Worm (Caenorhabditis elegans): ENCODE results near the gene fbxa-214.
A peak's percentile ranks its signal among the peaks of the same experiment; 100 is the strongest.

Gene fbxa-214

ce11 chrV:6063330-6063729 is 6.5 kb downstream of the fbxa-214 start, which contains the start of gene Y38A10A.2:
Y38A10A.2 (minus strand) TSS chrV:6063430.
- TF ChIP-seq elt-3 (tag; optimal IDR thresholded peaks at IDR 0.05) (no peak), jun-1 (tag; optimal IDR thresholded peaks at IDR 0.05) (no peak), pha-4 (tag; optimal IDR thresholded peaks at IDR 0.05) (no peak), fos-1 (tag; optimal IDR thresholded peaks at IDR 0.05) (no peak), nhr-43 (tag; optimal IDR thresholded peaks at IDR 0.05; ENCODE audit: poor library complexity, severe bottlenecking) (no peak), mml-1 (tag; optimal IDR thresholded peaks at IDR 0.05) (no peak), ztf-4 (tag; optimal IDR thresholded peaks at IDR 0.05) (no peak), egl-27 (tag; optimal IDR thresholded peaks at IDR 0.05) (no peak), nfya-1 (tag; optimal IDR thresholded peaks at IDR 0.05; ENCODE audit: insufficient read depth) (no peak), zag-1 (tag; optimal IDR thresholded peaks at IDR 0.05) (no peak), ama-1 (optimal IDR thresholded peaks at IDR 0.05) (no peak), eor-1 (tag; optimal IDR thresholded peaks at IDR 0.05) (no peak), mdl-1 (tag; optimal IDR thresholded peaks at IDR 0.05) (no peak), fkh-10 (GFP tag; optimal IDR thresholded peaks at IDR 0.05) (no peak), elt-1 (tag; optimal IDR thresholded peaks at IDR 0.05) (no peak), snpc-4 (tag; optimal IDR thresholded peaks at IDR 0.05) (no peak), R02D3.7 (tag; optimal IDR thresholded peaks at IDR 0.05) (no peak), nhr-76 (tag; optimal IDR thresholded peaks at IDR 0.05) (no peak), hmg-11 (tag; optimal IDR thresholded peaks at IDR 0.05) (no peak), skn-1 (tag; optimal IDR thresholded peaks at IDR 0.05) (no peak)

ce11 chrV:6055289-6055688 is 14.6 kb downstream of the fbxa-214 start, which contains the start of gene srd-20:
srd-20 (plus strand) TSS chrV:6055589.
- TF ChIP-seq nhr-12 (tag; optimal IDR thresholded peaks at IDR 0.05) (no peak), ama-1 (optimal IDR thresholded peaks at IDR 0.05) (no peak), R02D3.7 (tag; optimal IDR thresholded peaks at IDR 0.05) (no peak), nhr-237 (tag; optimal IDR thresholded peaks at IDR 0.05) (no peak), eor-1 (tag; optimal IDR thresholded peaks at IDR 0.05) (no peak), fos-1 (tag; optimal IDR thresholded peaks at IDR 0.05) (no peak)

ce11 chrV:6053188-6053687 is 16.6 kb downstream of the fbxa-214 start, which contains the start of gene seip-1:
seip-1 (minus strand) TSS chrV:6053238.
- TF ChIP-seq lin-39 (tag; optimal IDR thresholded peaks at IDR 0.05) (peak; percentile 89), skn-1 (tag; optimal IDR thresholded peaks at IDR 0.05) (peak; percentile 89), nhr-76 (tag; optimal IDR thresholded peaks at IDR 0.05) (no peak), nhr-28 (tag; optimal IDR thresholded peaks at IDR 0.05) (no peak), sea-2 (GFP tag; optimal IDR thresholded peaks at IDR 0.05) (no peak), ama-1 (optimal IDR thresholded peaks at IDR 0.05) (peak; percentile 10), ztf-4 (tag; optimal IDR thresholded peaks at IDR 0.05) (no peak), ztf-11 (tag; optimal IDR thresholded peaks at IDR 0.05) (no peak), mdl-1 (tag; optimal IDR thresholded peaks at IDR 0.05) (peak; percentile 6), unc-39 (tag; optimal IDR thresholded peaks at IDR 0.05) (no peak), fkh-2 (tag; optimal IDR thresholded peaks at IDR 0.05) (no peak), ZK546.5 (tag; optimal IDR thresholded peaks at IDR 0.05) (no peak), hmg-11 (tag; optimal IDR thresholded peaks at IDR 0.05) (peak; percentile 79), lin-15B (tag; optimal IDR thresholded peaks at IDR 0.05) (peak; percentile 93), R02D3.7 (tag; optimal IDR thresholded peaks at IDR 0.05) (peak; percentile 44), nhr-11 (tag; optimal IDR thresholded peaks at IDR 0.05) (peak; percentile 39), unc-62 (GFP tag; optimal IDR thresholded peaks at IDR 0.05) (peak; percentile 30), elt-2 (tag; optimal IDR thresholded peaks at IDR 0.05) (peak; percentile 79), nhr-23 (tag; optimal IDR thresholded peaks at IDR 0.05) (peak; percentile 83), ceh-28 (tag; optimal IDR thresholded peaks at IDR 0.05) (peak; percentile 23), nhr-237 (tag; optimal IDR thresholded peaks at IDR 0.05) (no peak), fkh-10 (GFP tag; optimal IDR thresholded peaks at IDR 0.05) (peak; percentile 33), nhr-25 (tag; optimal IDR thresholded peaks at IDR 0.05) (peak; percentile 55), nfya-1 (tag; optimal IDR thresholded peaks at IDR 0.05; ENCODE audit: insufficient read depth) (peak; percentile 87), jun-1 (tag; optimal IDR thresholded peaks at IDR 0.05) (peak; percentile 79), egl-5 (tag; optimal IDR thresholded peaks at IDR 0.05) (peak; percentile 41), elt-3 (tag; optimal IDR thresholded peaks at IDR 0.05) (no peak), elt-1 (tag; optimal IDR thresholded peaks at IDR 0.05) (no peak), zag-1 (tag; optimal IDR thresholded peaks at IDR 0.05) (no peak), nhr-43 (tag; optimal IDR thresholded peaks at IDR 0.05; ENCODE audit: poor library complexity, severe bottlenecking) (peak; percentile 6), fos-1 (tag; optimal IDR thresholded peaks at IDR 0.05) (peak; percentile 33), ceh-9 (tag; optimal IDR thresholded peaks at IDR 0.05) (no peak), snpc-4 (tag; optimal IDR thresholded peaks at IDR 0.05) (peak; percentile 82), aly-2 (tag; optimal IDR thresholded peaks at IDR 0.05) (no peak), pqm-1 (tag; optimal IDR thresholded peaks at IDR 0.05) (peak; percentile 78), daf-12 (tag; optimal IDR thresholded peaks at IDR 0.05) (no peak), nhr-12 (tag; optimal IDR thresholded peaks at IDR 0.05) (no peak), lsy-12 (tag; optimal IDR thresholded peaks at IDR 0.05) (peak; percentile 25), mml-1 (tag; optimal IDR thresholded peaks at IDR 0.05) (no peak), nhr-67 (tag; optimal IDR thresholded peaks at IDR 0.05) (no peak), egl-27 (tag; optimal IDR thresholded peaks at IDR 0.05) (peak; percentile 32), tbx-2 (tag; optimal IDR thresholded peaks at IDR 0.05) (peak; percentile 27), eor-1 (tag; optimal IDR thresholded peaks at IDR 0.05) (no peak), pha-4 (tag; optimal IDR thresholded peaks at IDR 0.05) (peak; percentile 90)
